Fruit fly (Drosophila melanogaster) whole organism, wandering third instar larva: ENCODE measurements around the gene CG4653.

Experiments used
- Abd-B ChIP-seq: fragments of >200 bp; optimal IDR thresholded peaks from 2 replicates; lab custom pipeline; 2017; ENCODE audit warnings: missing biosample characterization, missing genetic modification characterization
- CG9705 ChIP-seq: fragments of 200-800 bp; sonication (Bioruptor generic); optimal IDR thresholded peaks from 2 replicates; lab custom pipeline; 2018; ENCODE audit warnings: missing biosample characterization, mild to moderate bottlenecking, missing genetic modification characterization
- CrebA ChIP-seq: fragments of 200-800 bp; sonication (Bioruptor generic); optimal IDR thresholded peaks from 2 replicates; lab custom pipeline; 2016; ENCODE audit warnings: missing biosample characterization, mild to moderate bottlenecking, missing genetic modification characterization, borderline replicate concordance
- Dfd ChIP-seq: fragments of >200 bp; optimal IDR thresholded peaks from 2 replicates; lab custom pipeline; 2017; ENCODE audit warnings: missing biosample characterization, missing genetic modification characterization
- Dif ChIP-seq: fragments of 200-275, 200-300 bp; sonication (Bioruptor generic); optimal IDR thresholded peaks from 2 replicates; lab custom pipeline; 2018; ENCODE audit warnings: missing biosample characterization, missing genetic modification characterization; ENCODE audit not compliant: partially characterized antibody
- HLH106 ChIP-seq: fragments of 200-800 bp; optimal IDR thresholded peaks from 3 replicates; lab custom pipeline; 2019; ENCODE audit warnings: missing biosample characterization, mild to moderate bottlenecking, missing genetic modification characterization, moderate library complexity
- Hnf4 ChIP-seq: fragments of 200-800 bp; sonication (Bioruptor generic); optimal IDR thresholded peaks from 2 replicates; lab custom pipeline; 2016; ENCODE audit warnings: missing biosample characterization, mild to moderate bottlenecking, missing genetic modification characterization
- Hr78 ChIP-seq: fragments of >200 bp; optimal IDR thresholded peaks from 2 replicates; lab custom pipeline; 2017; ENCODE audit warnings: missing biosample characterization, missing genetic modification characterization
- Hr83 ChIP-seq: fragments of 200-300 bp; sonication (Bioruptor generic); optimal IDR thresholded peaks from 2 replicates; lab custom pipeline; 2016; ENCODE audit warnings: missing biosample characterization, mild to moderate bottlenecking, missing genetic modification characterization, moderate library complexity; ENCODE audit not compliant: poor library complexity, severe bottlenecking
- Jra ChIP-seq: sonication (Bioruptor generic); optimal IDR thresholded peaks from 2 replicates; lab custom pipeline; 2016; ENCODE audit warnings: missing biosample characterization, missing genetic modification characterization
- Mio ChIP-seq: sonication (Bioruptor generic); optimal IDR thresholded peaks from 2 replicates; lab custom pipeline; 2016; ENCODE audit warnings: missing biosample characterization, missing genetic modification characterization
- N ChIP-seq: fragments of >200 bp; optimal IDR thresholded peaks from 2 replicates; lab custom pipeline; 2018; ENCODE audit warnings: missing biosample characterization, missing external identifiers, missing genetic modification characterization
- OdsH ChIP-seq: fragments of 200-800 bp; sonication (Bioruptor generic); optimal IDR thresholded peaks from 2 replicates; lab custom pipeline; 2016; ENCODE audit warnings: missing biosample characterization, mild to moderate bottlenecking, missing genetic modification characterization
- Rel ChIP-seq, 2 experiments: fragments of 200-800 bp; sonication (Bioruptor generic) in 1 of 2; optimal IDR thresholded peaks; 2 replicates in 1 of 2; 3 replicates in 1 of 2; lab custom pipeline; 2016 to 2019; ENCODE audit warnings: mild to moderate bottlenecking in 2 of 2, missing biosample characterization in 2 of 2, missing genetic modification characterization in 2 of 2, moderate library complexity in 1 of 2
- Sp1 ChIP-seq: fragments of 200-800 bp; sonication (Bioruptor generic); optimal IDR thresholded peaks from 3 replicates; lab custom pipeline; 2019; ENCODE audit warnings: missing biosample characterization, mild to moderate bottlenecking, missing genetic modification characterization, moderate library complexity
- br ChIP-seq: fragments of 200-800 bp; sonication (Bioruptor generic); optimal IDR thresholded peaks from 2 replicates; lab custom pipeline; 2016; ENCODE audit warnings: missing biosample characterization, missing genetic modification characterization
- brk ChIP-seq: fragments of 200-800 bp; sonication (Bioruptor generic); optimal IDR thresholded peaks from 2 replicates; lab custom pipeline; 2016; ENCODE audit warnings: missing biosample characterization, mild to moderate bottlenecking, missing genetic modification characterization
- dl ChIP-seq, 2 experiments: fragments of 175-275, 200-275 bp in 1 of 2; fragments of 200-275 bp in 1 of 2; sonication (Bioruptor generic); optimal IDR thresholded peaks; lab custom pipeline; 2018; ENCODE audit warnings: mild to moderate bottlenecking in 2 of 2, missing biosample characterization in 2 of 2, missing genetic modification characterization in 2 of 2, moderate library complexity in 2 of 2; ENCODE audit not compliant: partially characterized antibody in 2 of 2, insufficient read depth in 1 of 2
- dmrt93B ChIP-seq: fragments of 200-800 bp; sonication (Bioruptor generic); optimal IDR thresholded peaks from 2 replicates; lab custom pipeline; 2018; ENCODE audit warnings: missing biosample characterization, mild to moderate bottlenecking, missing genetic modification characterization
- dsf ChIP-seq: sonication (Bioruptor generic); optimal IDR thresholded peaks from 2 replicates; lab custom pipeline; 2016; ENCODE audit warnings: missing biosample characterization, missing genetic modification characterization, borderline replicate concordance
- ey ChIP-seq: fragments of 200-800 bp; sonication (Bioruptor generic); optimal IDR thresholded peaks from 2 replicates; lab custom pipeline; 2016; ENCODE audit warnings: missing biosample characterization, missing genetic modification characterization
- foxo ChIP-seq, 2 experiments: fragments of 200-800 bp; sonication (Bioruptor generic); optimal IDR thresholded peaks; 2 replicates in 1 of 2; 3 replicates in 1 of 2; lab custom pipeline; 2016 to 2017; ENCODE audit warnings: missing biosample characterization in 2 of 2, missing genetic modification characterization in 2 of 2
- fru ChIP-seq: fragments of 200-800 bp; sonication (Bioruptor generic); optimal IDR thresholded peaks from 3 replicates; lab custom pipeline; 2016; ENCODE audit warnings: missing biosample characterization, mild to moderate bottlenecking, missing genetic modification characterization
- h ChIP-seq: fragments of 200-800 bp; sonication (Bioruptor generic); optimal IDR thresholded peaks from 3 replicates; lab custom pipeline; 2016; ENCODE audit warnings: missing biosample characterization, mild to moderate bottlenecking, missing genetic modification characterization
- jim ChIP-seq: fragments of 175-275, 200-325 bp; sonication (Bioruptor generic); optimal IDR thresholded peaks from 2 replicates; lab custom pipeline; 2016; ENCODE audit warnings: missing biosample characterization, mild to moderate bottlenecking, missing genetic modification characterization
- lola ChIP-seq: fragments of >200 bp; optimal IDR thresholded peaks from 2 replicates; lab custom pipeline; 2017; ENCODE audit warnings: missing biosample characterization, missing genetic modification characterization
- pan ChIP-seq: fragments of >200 bp; optimal IDR thresholded peaks from 2 replicates; lab custom pipeline; 2017
- psq ChIP-seq: fragments of 200-800 bp; sonication (Bioruptor generic); optimal IDR thresholded peaks from 3 replicates; lab custom pipeline; 2017; ENCODE audit warnings: missing biosample characterization, mild to moderate bottlenecking, missing genetic modification characterization, moderate library complexity
- rgr ChIP-seq: fragments of 200-800 bp; sonication (Bioruptor generic); optimal IDR thresholded peaks from 3 replicates; lab custom pipeline; 2016; ENCODE audit warnings: missing biosample characterization, mild to moderate bottlenecking, missing genetic modification characterization
- sv ChIP-seq: fragments of 200-800 bp; sonication (Bioruptor generic); optimal IDR thresholded peaks from 3 replicates; lab custom pipeline; 2016; ENCODE audit warnings: missing biosample characterization, missing genetic modification characterization
- tai ChIP-seq: sonication (Bioruptor generic); optimal IDR thresholded peaks from 2 replicates; lab custom pipeline; 2016; ENCODE audit warnings: missing biosample characterization, missing genetic modification characterization
- usp ChIP-seq: fragments of >200 bp; optimal IDR thresholded peaks from 2 replicates; lab custom pipeline; 2017; ENCODE audit warnings: missing biosample characterization, missing genetic modification characterization
- woc ChIP-seq: sonication (Bioruptor generic); optimal IDR thresholded peaks from 2 replicates; lab custom pipeline; 2016; ENCODE audit warnings: missing biosample characterization, mild to moderate bottlenecking, missing genetic modification characterization

CG4653 gene

DNA sequence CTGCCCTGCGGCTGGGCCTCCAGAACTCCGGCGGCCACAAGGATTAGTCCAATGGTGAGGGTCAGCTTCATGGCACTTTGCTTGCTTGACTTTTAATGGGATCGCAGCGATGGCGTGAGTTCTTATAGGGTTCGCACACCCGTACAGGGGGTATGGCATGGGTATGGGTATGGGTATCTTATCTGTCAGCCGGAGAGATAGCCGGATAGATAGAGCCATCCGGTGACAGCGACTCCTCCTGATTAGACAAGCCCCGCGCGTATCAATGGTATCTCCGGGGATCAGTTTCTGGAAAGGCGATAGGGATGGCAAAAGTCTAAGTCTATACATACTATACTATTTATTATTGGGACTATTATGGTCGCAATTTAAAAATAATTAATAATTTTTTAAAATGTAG is 2.9 kb downstream of the CG4653 start, which contains the start of gene CG9672:
CG9672 (minus strand) TSS at position 101 of the 400 bp plus-strand sequence.
- TF ChIP-seq pan (lab: Kevin White, UChicago): no peak
- peak; percentile 12 for TF ChIP-seq h (GFP tag; lab: Kevin White, UChicago)

DNA sequence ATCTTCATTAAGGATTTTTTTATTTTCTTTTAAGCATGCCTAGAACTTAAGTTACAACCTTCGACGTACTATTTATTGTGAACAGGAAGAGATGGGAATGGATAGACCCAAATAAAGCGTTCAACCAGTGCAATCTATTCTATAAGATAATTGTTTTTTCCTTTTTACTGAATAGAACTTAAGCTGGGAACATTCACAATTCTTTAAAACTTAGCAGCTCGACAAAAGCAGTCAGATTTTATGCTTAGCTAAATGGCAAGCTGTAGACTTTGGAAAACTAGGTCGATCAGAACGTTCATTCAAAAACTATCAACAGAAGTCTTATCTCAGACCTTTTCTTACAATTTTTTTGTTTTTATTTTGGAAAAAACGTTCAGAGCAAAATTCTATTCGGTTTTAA is 7.1 kb downstream of the CG4653 start, which contains the start of gene CG13008:
CG13008 (plus strand) TSS at position 301 of the 400 bp plus-strand sequence.
- TF ChIP-seq tai (no peak), Dif (GFP tag; lab: Kevin White, UChicago) (no peak), br (no peak)

DNA sequence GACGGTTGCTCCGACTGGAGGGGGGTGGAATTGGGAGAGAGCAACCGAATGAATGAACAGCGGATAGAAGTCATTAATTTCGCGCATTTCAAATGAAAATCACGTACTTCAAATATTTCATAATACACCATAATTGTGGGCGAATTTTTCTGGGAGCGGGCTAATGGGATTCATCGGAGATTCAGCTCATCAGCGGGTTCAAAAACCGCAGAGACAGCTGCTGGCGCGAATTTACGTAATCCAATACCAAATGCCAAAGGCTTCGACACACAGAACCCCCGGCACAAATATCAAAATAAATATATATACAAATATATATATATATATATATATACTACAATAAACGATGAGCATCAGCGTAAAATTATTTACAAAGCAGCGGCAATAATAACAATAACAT is 12.8 kb downstream of the CG4653 start:
- TF ChIP-seq Rel (GFP tag; optimal IDR thresholded peaks at IDR 0.05; lab: Kevin White, UChicago) (no peak), Rel (tag; optimal IDR thresholded peaks at IDR 0.05; lab: Kevin White, UChicago) (peak; percentile 58), jim (GFP tag; lab: Kevin White, UChicago) (no peak)

dm6 chrX:16718169-16718723 is 14.4 kb downstream of the CG4653 start:
- TF ChIP-seq lola (GFP tag; lab: Kevin White, UChicago): no peak
- no peak for TF ChIP-seq fru
- TF ChIP-seq Hnf4 (GFP tag; lab: Kevin White, UChicago): no peak
- TF ChIP-seq Rel (GFP tag; optimal IDR thresholded peaks at IDR 0.05; lab: Kevin White, UChicago): no peak
- no peak for TF ChIP-seq Rel (tag; optimal IDR thresholded peaks at IDR 0.05; lab: Kevin White, UChicago)
- TF ChIP-seq, all 38 proteins: peak for 0

dm6 chrX:16721168-16721567 is 17.3 kb downstream of the CG4653 start, which contains the start of the genes CG32572 and CG34325:
Gene CG32572 (plus strand): TSS chrX:16721183.
Gene CG34325 (minus strand): TSS chrX:16721411.
- TF ChIP-seq Dfd (GFP tag; lab: Kevin White, UChicago) (no peak), OdsH (GFP tag; lab: Kevin White, UChicago) (no peak), Hr83 (GFP tag; lab: Kevin White, UChicago) (no peak), Hr78 (GFP tag; lab: Kevin White, UChicago) (no peak), CG9705 (GFP tag; lab: Kevin White, UChicago) (no peak), dsf (GFP tag; lab: Kevin White, UChicago) (no peak), tai (no peak), usp (GFP tag; lab: Kevin White, UChicago) (no peak)

- peak; percentile 74 for TF ChIP-seq sv (GFP tag; lab: Kevin White, UChicago)
- peak; percentile 19 for TF ChIP-seq brk
- TF ChIP-seq jim (GFP tag; lab: Kevin White, UChicago): no peak
- TF ChIP-seq dl (GFP tag; optimal IDR thresholded peaks at IDR 0.05; lab: Kevin White, UChicago; ENCODE audit: insufficient read depth in 1 of 2, partially characterized antibody in 2 of 2): peak; percentile 31 to 42
- peak; percentile 72 for TF ChIP-seq OdsH (GFP tag; lab: Kevin White, UChicago)
- peak; percentile 59 for TF ChIP-seq h (GFP tag; lab: Kevin White, UChicago)
- TF ChIP-seq Sp1 (GFP tag; lab: Kevin White, UChicago): peak; percentile 78
- peak; percentile 79 for TF ChIP-seq rgr (GFP tag; lab: Kevin White, UChicago)
- TF ChIP-seq fru: peak; percentile 68
- no peak for TF ChIP-seq Abd-B (GFP tag; lab: Kevin White, UChicago)
- peak; percentile 40 for TF ChIP-seq dmrt93B
- TF ChIP-seq foxo (GFP tag; optimal IDR thresholded peaks at IDR 0.05; lab: Kevin White, UChicago): peak in 1 of 2 experiments; percentile 64
- peak; percentile 65 for TF ChIP-seq HLH106 (tag; lab: Kevin White, UChicago)
- peak; percentile 30 for TF ChIP-seq Jra (GFP tag; lab: Kevin White, UChicago)
- TF ChIP-seq woc: peak; percentile 43
- TF ChIP-seq pan (lab: Kevin White, UChicago): no peak
- TF ChIP-seq Mio (GFP tag; lab: Kevin White, UChicago): no peak
- TF ChIP-seq ey (GFP tag; lab: Kevin White, UChicago): peak; percentile 80
- TF ChIP-seq br: peak; percentile 56
- TF ChIP-seq CrebA: peak; percentile 40
- TF ChIP-seq N (GFP tag; lab: Kevin White, UChicago): no peak
- peak; percentile 39 for TF ChIP-seq psq (GFP tag; lab: Kevin White, UChicago)
- no peak for TF ChIP-seq Rel (GFP tag; optimal IDR thresholded peaks at IDR 0.05; lab: Kevin White, UChicago)
- TF ChIP-seq Rel (tag; optimal IDR thresholded peaks at IDR 0.05; lab: Kevin White, UChicago): no peak
- TF ChIP-seq tai: peak; percentile 31
- peak; percentile 3 for TF ChIP-seq Dif (GFP tag; lab: Kevin White, UChicago)
- peak; percentile 49 for TF ChIP-seq Hnf4 (GFP tag; lab: Kevin White, UChicago)
- TF ChIP-seq Dfd (GFP tag; lab: Kevin White, UChicago): no peak
These were observed 19.6 kb downstream of the CG4653 start for dm6 chrX:16723203-16724173.
